Worm (Caenorhabditis elegans) whole organism, mixed stage, embryonic: ENCODE data around the gene sshk-1.

ENCODE experiments used
- ceh-43 ChIP-seq: fragments of 200-800 bp; sonication (Bioruptor generic); optimal IDR thresholded peaks from 2 replicates; lab custom pipeline; 2018; ENCODE audit warnings: mild to moderate bottlenecking, missing genetic modification characterization, moderate library complexity, missing compliant biosample characterization
- ces-1 ChIP-seq: fragments of 150-350 bp; optimal IDR thresholded peaks from 2 replicates; lab custom pipeline; 2014; ENCODE audit warnings: missing biosample characterization, missing genetic modification reagents, missing genetic modification characterization
- elt-3 ChIP-seq: fragments of 150-350 bp; optimal IDR thresholded peaks from 2 replicates; lab custom pipeline; 2014; ENCODE audit warnings: missing biosample characterization, missing genetic modification characterization
- hlh-1 ChIP-seq: fragments of 150-350 bp; optimal IDR thresholded peaks from 2 replicates; lab custom pipeline; 2014; ENCODE audit warnings: missing biosample characterization, missing genetic modification reagents, missing genetic modification characterization
- lin-13 ChIP-seq: fragments of 150-350 bp; optimal IDR thresholded peaks from 2 replicates; lab custom pipeline; 2014; ENCODE audit warnings: missing biosample characterization, missing genetic modification characterization
- mep-1 ChIP-seq: fragments of 150-350 bp; optimal IDR thresholded peaks from 2 replicates; lab custom pipeline; 2017; ENCODE audit warnings: missing biosample characterization, missing genetic modification reagents, missing genetic modification characterization, inconsistent platforms
- nhr-76 ChIP-seq: sonication (generic microtip); optimal IDR thresholded peaks from 2 replicates; lab custom pipeline; 2017; ENCODE audit warnings: missing biosample characterization, missing genetic modification characterization
- unc-120 ChIP-seq: sonication (generic microtip); optimal IDR thresholded peaks from 2 replicates; lab custom pipeline; 2017; ENCODE audit warnings: missing genetic modification characterization, missing compliant biosample characterization; ENCODE audit not compliant: poor library complexity, severe bottlenecking
- unc-62 ChIP-seq: fragments of 150-350 bp; optimal IDR thresholded peaks from 2 replicates; lab custom pipeline; 2014; ENCODE audit warnings: missing biosample characterization, missing genetic modification reagents, missing genetic modification characterization
- ztf-11 ChIP-seq: fragments of 150-350 bp; optimal IDR thresholded peaks from 2 replicates; lab custom pipeline; 2014; ENCODE audit warnings: missing biosample characterization, missing genetic modification characterization

DNA sequence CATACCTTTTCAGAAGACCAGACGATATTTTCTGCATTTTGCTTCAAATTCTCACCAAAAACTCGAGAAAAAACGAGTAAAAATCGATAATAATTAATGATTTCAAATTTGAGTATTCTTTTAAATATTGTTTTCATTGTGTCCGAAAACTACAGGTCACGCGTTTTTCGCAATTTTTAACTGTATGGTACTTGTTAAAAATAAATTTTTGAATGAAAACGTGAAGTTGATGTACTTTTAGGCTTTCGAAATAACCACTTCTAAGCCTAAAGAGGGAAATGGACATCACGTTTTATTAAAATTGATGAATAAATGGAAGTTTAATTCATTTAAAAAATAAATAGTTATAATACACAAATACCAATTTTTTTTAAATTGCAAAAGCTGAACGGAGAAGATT, 13.0 kb upstream of the sshk-1 start, which contains the start of gene Y44A6D.5:
- TF ChIP-seq lin-13 (tag; lab: Kevin White, UChicago): no peak
- TF ChIP-seq mep-1 (tag; lab: Kevin White, UChicago): no peak
- no peak for TF ChIP-seq elt-3 (tag; lab: Kevin White, UChicago)
- no peak for TF ChIP-seq unc-62 (GFP tag; lab: Kevin White, UChicago)
- TF ChIP-seq unc-120 (tag; lab: Kevin White, UChicago): no peak
- no peak for TF ChIP-seq ztf-11 (tag; lab: Kevin White, UChicago)
- no peak for TF ChIP-seq nhr-76
- TF ChIP-seq hlh-1: no peak
- no peak for TF ChIP-seq ces-1 (GFP tag; lab: Kevin White, UChicago)
- no peak for TF ChIP-seq ceh-43 (GFP tag; lab: Kevin White, UChicago)
